Fruit fly (Drosophila melanogaster): ENCODE data around the gene CG31975.
A peak's percentile ranks its signal among the peaks of the same experiment; 100 is the strongest.

The CG31975 gene

dm6 chr2L:123007-123327 is 17.8 kb downstream of the CG31975 start:
- TF ChIP-seq psq (optimal IDR thresholded peaks at IDR 0.05) (no peak), EcR (GFP tag; optimal IDR thresholded peaks at IDR 0.05) (no peak), Dll (optimal IDR thresholded peaks at IDR 0.05) (no peak), usp (GFP tag; optimal IDR thresholded peaks at IDR 0.05) (no peak)

dm6 chr2L:122167-123006 is 18.4 kb downstream of the CG31975 start:
- TF ChIP-seq EcR (GFP tag; optimal IDR thresholded peaks at IDR 0.05) (no peak), psq (optimal IDR thresholded peaks at IDR 0.05) (no peak), Dll (optimal IDR thresholded peaks at IDR 0.05) (no peak), usp (GFP tag; optimal IDR thresholded peaks at IDR 0.05) (no peak), CG8478 (optimal IDR thresholded peaks at IDR 0.05) (no peak), pan (optimal IDR thresholded peaks at IDR 0.05) (no peak)

- TF ChIP-seq pan (optimal IDR thresholded peaks at IDR 0.05) (no peak), Dll (optimal IDR thresholded peaks at IDR 0.05) (no peak), EcR (GFP tag; optimal IDR thresholded peaks at IDR 0.05) (peak in 1 of 2 experiments; percentile 91), CG8478 (optimal IDR thresholded peaks at IDR 0.05) (no peak)
Observed at dm6 chr2L:121456-121831, 19.3 kb downstream of the CG31975 start, which contains the start of gene CG4822. CG4822 (minus strand) TSS chr2L:121754.

- TF ChIP-seq usp (GFP tag; optimal IDR thresholded peaks at IDR 0.05) (no peak), Dll (optimal IDR thresholded peaks at IDR 0.05) (no peak), EcR (GFP tag; optimal IDR thresholded peaks at IDR 0.05) (no peak), psq (optimal IDR thresholded peaks at IDR 0.05) (no peak), pan (optimal IDR thresholded peaks at IDR 0.05) (no peak), CG8478 (optimal IDR thresholded peaks at IDR 0.05) (no peak)
Observed at dm6 chr2L:120492-121455, 20.0 kb downstream of the CG31975 start.

dm6 chr2L:117750-118149 is 23.0 kb downstream of the CG31975 start:
- TF ChIP-seq Dll (optimal IDR thresholded peaks at IDR 0.05), result no peak
- no peak for TF ChIP-seq pan (optimal IDR thresholded peaks at IDR 0.05)
- no peak for TF ChIP-seq usp (GFP tag; optimal IDR thresholded peaks at IDR 0.05)
- no peak for TF ChIP-seq CG8478 (optimal IDR thresholded peaks at IDR 0.05)
- no peak for TF ChIP-seq EcR (GFP tag; optimal IDR thresholded peaks at IDR 0.05)
- no peak for TF ChIP-seq psq (optimal IDR thresholded peaks at IDR 0.05)

- TF ChIP-seq Dll (optimal IDR thresholded peaks at IDR 0.05) (no peak), pan (optimal IDR thresholded peaks at IDR 0.05) (no peak), usp (GFP tag; optimal IDR thresholded peaks at IDR 0.05) (no peak), EcR (GFP tag; optimal IDR thresholded peaks at IDR 0.05) (no peak), psq (optimal IDR thresholded peaks at IDR 0.05) (no peak), CG8478 (optimal IDR thresholded peaks at IDR 0.05) (no peak)
Observed at dm6 chr2L:116388-116787, 24.4 kb downstream of the CG31975 start, which contains the start of gene CG13694. CG13694 (minus strand) TSS chr2L:116488.

dm6 chr2L:114429-114828 is 26.4 kb downstream of the CG31975 start, which contains the start of gene ND-15:
ND-15 (plus strand) TSS chr2L:114726.
- no peak for TF ChIP-seq EcR (GFP tag; optimal IDR thresholded peaks at IDR 0.05)
- TF ChIP-seq pan (optimal IDR thresholded peaks at IDR 0.05), result no peak
- TF ChIP-seq psq (optimal IDR thresholded peaks at IDR 0.05), result no peak

dm6 chr2L:110046-110445 is 30.7 kb downstream of the CG31975 start:
- no peak for TF ChIP-seq psq (optimal IDR thresholded peaks at IDR 0.05)
- TF ChIP-seq Dll (optimal IDR thresholded peaks at IDR 0.05), result no peak
- no peak for TF ChIP-seq CG8478 (optimal IDR thresholded peaks at IDR 0.05)
- TF ChIP-seq usp (GFP tag; optimal IDR thresholded peaks at IDR 0.05), result no peak
- no peak for TF ChIP-seq pan (optimal IDR thresholded peaks at IDR 0.05)
- no peak for TF ChIP-seq EcR (GFP tag; optimal IDR thresholded peaks at IDR 0.05)

- TF ChIP-seq CG8478 (optimal IDR thresholded peaks at IDR 0.05), result no peak
- TF ChIP-seq pan (optimal IDR thresholded peaks at IDR 0.05), result no peak
Observed at dm6 chr2L:109098-109799, 31.5 kb downstream of the CG31975 start.

dm6 chr2L:107476-108436 is 33.0 kb downstream of the CG31975 start:
- TF ChIP-seq CG8478 (optimal IDR thresholded peaks at IDR 0.05) (no peak), usp (GFP tag; optimal IDR thresholded peaks at IDR 0.05) (no peak), Dll (optimal IDR thresholded peaks at IDR 0.05) (no peak), EcR (GFP tag; optimal IDR thresholded peaks at IDR 0.05) (no peak), psq (optimal IDR thresholded peaks at IDR 0.05) (no peak), pan (optimal IDR thresholded peaks at IDR 0.05) (no peak)

- TF ChIP-seq CG8478 (optimal IDR thresholded peaks at IDR 0.05) (no peak), EcR (GFP tag; optimal IDR thresholded peaks at IDR 0.05) (no peak), pan (optimal IDR thresholded peaks at IDR 0.05) (no peak), psq (optimal IDR thresholded peaks at IDR 0.05) (no peak), Dll (optimal IDR thresholded peaks at IDR 0.05) (no peak)
Observed at dm6 chr2L:107032-107431, 33.8 kb downstream of the CG31975 start.
